Worm (Caenorhabditis elegans) whole organism, L3 larva: ENCODE measurements around the gene fbxa-43.
A peak's percentile ranks its signal among the peaks of the same experiment; 100 is the strongest.

Experiments used
- R02D3.7 ChIP-seq: fragments of 150-350 bp; optimal IDR thresholded peaks from 2 replicates; lab custom pipeline; 2014; ENCODE audit warnings: missing biosample characterization, missing genetic modification characterization
- ZK546.5 ChIP-seq: sonication (generic microtip); optimal IDR thresholded peaks from 2 replicates; lab custom pipeline; 2017; ENCODE audit warnings: missing biosample characterization, missing genetic modification characterization
- aly-2 ChIP-seq: fragments of 150-350 bp; optimal IDR thresholded peaks from 2 replicates; lab custom pipeline; 2014; ENCODE audit warnings: missing biosample characterization, missing genetic modification characterization
- ceh-16 ChIP-seq: sonication (generic microtip); optimal IDR thresholded peaks from 2 replicates; lab custom pipeline; 2017; ENCODE audit warnings: missing biosample characterization, missing genetic modification characterization
- ceh-82 ChIP-seq: fragments of 150-350 bp; optimal IDR thresholded peaks from 2 replicates; lab custom pipeline; 2014; ENCODE audit warnings: missing biosample characterization, missing genetic modification characterization
- ceh-9 ChIP-seq: sonication (generic microtip); optimal IDR thresholded peaks from 2 replicates; lab custom pipeline; 2018; ENCODE audit warnings: missing biosample characterization, missing genetic modification characterization
- daf-12 ChIP-seq: fragments of 150-350 bp; optimal IDR thresholded peaks from 2 replicates; lab custom pipeline; 2014; ENCODE audit warnings: missing biosample characterization, missing genetic modification reagents, missing genetic modification characterization
- egl-27 ChIP-seq: sonication (generic microtip); optimal IDR thresholded peaks from 4 replicates; lab custom pipeline; 2017; ENCODE audit warnings: missing biosample characterization, missing genetic modification reagents, missing genetic modification characterization
- elt-1 ChIP-seq: fragments of 150-350 bp; optimal IDR thresholded peaks from 2 replicates; lab custom pipeline; 2014; ENCODE audit warnings: missing biosample characterization, missing genetic modification characterization
- elt-2 ChIP-seq: sonication (generic microtip); optimal IDR thresholded peaks from 2 replicates; lab custom pipeline; 2016; ENCODE audit warnings: missing genetic modification reagents, mild to moderate bottlenecking, missing genetic modification characterization, missing compliant biosample characterization
- eor-1 ChIP-seq, 2 experiments: fragments of 150-350 bp; optimal IDR thresholded peaks; 2 replicates each; lab custom pipeline; 2014 to 2018; ENCODE audit warnings: missing biosample characterization in 2 of 2, missing genetic modification characterization in 2 of 2
- fkh-10 ChIP-seq: sonication (generic microtip); optimal IDR thresholded peaks from 2 replicates; lab custom pipeline; 2017; ENCODE audit warnings: missing biosample characterization, missing genetic modification reagents, missing genetic modification characterization
- fkh-2 ChIP-seq: fragments of 150-350 bp; optimal IDR thresholded peaks from 2 replicates; lab custom pipeline; 2014; ENCODE audit warnings: missing biosample characterization, missing genetic modification reagents, missing genetic modification characterization
- fos-1 ChIP-seq: fragments of 150-350 bp; optimal IDR thresholded peaks from 2 replicates; lab custom pipeline; 2014; ENCODE audit warnings: missing biosample characterization, missing genetic modification characterization
- jun-1 ChIP-seq: fragments of 150-350 bp; optimal IDR thresholded peaks from 2 replicates; lab custom pipeline; 2014; ENCODE audit warnings: missing biosample characterization, missing genetic modification reagents, missing genetic modification characterization
- lin-15B ChIP-seq: fragments of 150-350 bp; optimal IDR thresholded peaks from 2 replicates; lab custom pipeline; 2014; ENCODE audit warnings: missing biosample characterization, missing genetic modification characterization
- mdl-1 ChIP-seq: fragments of 150-350 bp; optimal IDR thresholded peaks from 2 replicates; lab custom pipeline; 2014; ENCODE audit warnings: missing biosample characterization, missing genetic modification characterization
- mml-1 ChIP-seq: fragments of 150-350 bp; sonication (generic microtip); optimal IDR thresholded peaks from 3 replicates; lab custom pipeline; 2014; ENCODE audit warnings: missing biosample characterization, missing genetic modification characterization
- nfya-1 ChIP-seq: sonication (generic microtip); optimal IDR thresholded peaks from 2 replicates; lab custom pipeline; 2017; ENCODE audit warnings: missing genetic modification characterization, mild to moderate bottlenecking, missing compliant biosample characterization, antibody characterized with exemption, moderate library complexity; ENCODE audit not compliant: insufficient read depth
- nhr-23 ChIP-seq: fragments of 150-350 bp; optimal IDR thresholded peaks from 2 replicates; lab custom pipeline; 2014; ENCODE audit warnings: missing biosample characterization, missing genetic modification reagents, missing genetic modification characterization
- nhr-25 ChIP-seq: sonication (generic microtip); optimal IDR thresholded peaks from 2 replicates; lab custom pipeline; 2017; ENCODE audit warnings: missing biosample characterization, missing genetic modification characterization
- nhr-28 ChIP-seq: fragments of 150-350 bp; optimal IDR thresholded peaks from 2 replicates; lab custom pipeline; 2014; ENCODE audit warnings: missing biosample characterization, missing genetic modification characterization
- nhr-43 ChIP-seq: sonication (generic microtip); optimal IDR thresholded peaks from 2 replicates; lab custom pipeline; 2016; ENCODE audit warnings: mild to moderate bottlenecking, missing genetic modification characterization, missing compliant biosample characterization; ENCODE audit not compliant: poor library complexity, severe bottlenecking
- nhr-67 ChIP-seq: fragments of 150-350 bp; optimal IDR thresholded peaks from 2 replicates; lab custom pipeline; 2014; ENCODE audit warnings: missing biosample characterization, missing genetic modification characterization
- nhr-76 ChIP-seq: fragments of 150-350 bp; sonication (generic microtip); optimal IDR thresholded peaks from 5 replicates; lab custom pipeline; 2014; ENCODE audit warnings: missing biosample characterization, missing genetic modification characterization
- nhr-77 ChIP-seq: fragments of 150-350 bp; optimal IDR thresholded peaks from 2 replicates; lab custom pipeline; 2014; ENCODE audit warnings: missing biosample characterization, missing genetic modification characterization
- pqm-1 ChIP-seq: fragments of 150-350 bp; optimal IDR thresholded peaks from 2 replicates; lab custom pipeline; 2017; ENCODE audit warnings: missing biosample characterization, missing genetic modification characterization, inconsistent platforms
- sea-2 ChIP-seq: fragments of 150-350 bp; sonication (generic microtip); optimal IDR thresholded peaks from 4 replicates; lab custom pipeline; 2014; ENCODE audit warnings: missing biosample characterization, missing genetic modification reagents, missing genetic modification characterization
- skn-1 ChIP-seq: fragments of 150-350 bp; optimal IDR thresholded peaks from 2 replicates; lab custom pipeline; 2014; ENCODE audit warnings: missing biosample characterization, missing genetic modification characterization
- tbx-2 ChIP-seq: sonication (generic microtip); optimal IDR thresholded peaks from 2 replicates; lab custom pipeline; 2016; ENCODE audit warnings: mild to moderate bottlenecking, missing genetic modification characterization, missing compliant biosample characterization
- ztf-11 ChIP-seq: fragments of 150-350 bp; optimal IDR thresholded peaks from 2 replicates; lab custom pipeline; 2014; ENCODE audit warnings: missing biosample characterization, missing genetic modification characterization
- ztf-4 ChIP-seq: fragments of 150-350 bp; optimal IDR thresholded peaks from 2 replicates; lab custom pipeline; 2014; ENCODE audit warnings: missing biosample characterization, missing genetic modification characterization

The fbxa-43 gene

ce11 chrIII:2259329-2259728 lies 566 bp upstream of the fbxa-43 start:
- TF ChIP-seq ceh-9 (tag; lab: Kevin White, UChicago) (no peak), pqm-1 (tag; lab: Kevin White, UChicago) (no peak), nhr-43 (tag; lab: Kevin White, UChicago) (no peak), nhr-28 (tag; lab: Kevin White, UChicago) (no peak)

DNA sequence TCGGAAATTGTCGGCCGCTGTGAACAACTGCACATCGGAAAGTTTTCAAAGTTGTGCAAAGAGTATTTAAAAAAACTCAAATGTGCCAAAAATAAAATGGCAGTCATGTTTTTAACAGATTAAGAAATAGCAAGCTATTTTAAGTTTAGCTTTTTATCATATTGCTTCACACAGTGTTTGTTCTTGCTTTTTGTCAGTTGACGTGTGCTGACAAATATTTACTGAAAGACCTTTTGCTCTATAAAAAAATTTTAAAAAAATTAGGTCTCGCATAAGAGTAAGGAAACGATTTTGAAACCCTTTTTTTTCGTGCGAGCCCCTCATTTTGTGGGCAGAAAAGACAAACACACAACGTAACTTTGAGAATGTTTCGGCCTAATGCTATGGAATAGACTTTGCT lies 3.2 kb downstream of the fbxa-43 start, which contains the start of gene fbxa-71:
Gene fbxa-71, plus strand, starts transcription at position 301 of the 400 bp plus-strand sequence.
- TF ChIP-seq tbx-2 (tag; lab: Kevin White, UChicago), result no peak
- no peak for TF ChIP-seq pqm-1 (tag; lab: Kevin White, UChicago)
- no peak for TF ChIP-seq jun-1 (tag; lab: Kevin White, UChicago)
- TF ChIP-seq mdl-1 (tag; lab: Kevin White, UChicago), result no peak
- TF ChIP-seq egl-27 (tag; lab: Kevin White, UChicago), result no peak
- no peak for TF ChIP-seq aly-2 (tag; lab: Kevin White, UChicago)
- no peak for TF ChIP-seq nhr-23 (tag; lab: Kevin White, UChicago)
- no peak for TF ChIP-seq fos-1
- TF ChIP-seq nhr-77 (tag; lab: Kevin White, UChicago), result no peak

ce11 chrIII:2253027-2253499 lies 5.7 kb downstream of the fbxa-43 start, which contains the start of gene fbxa-73:
Gene fbxa-73, plus strand, starts transcription at chrIII:2253449.
- TF ChIP-seq jun-1 (tag; lab: Kevin White, UChicago) (no peak), lin-15B (tag; lab: Kevin White, UChicago) (no peak), elt-1 (no peak), elt-2 (tag; lab: Kevin White, UChicago) (peak; percentile 69), pqm-1 (tag; lab: Kevin White, UChicago) (peak; percentile 35), daf-12 (tag; lab: Kevin White, UChicago) (no peak), ceh-16 (no peak), ztf-4 (tag; lab: Kevin White, UChicago) (no peak), fkh-10 (GFP tag; lab: Kevin White, UChicago) (no peak)
- TF ChIP-seq, all 47 proteins: peak for 2

DNA sequence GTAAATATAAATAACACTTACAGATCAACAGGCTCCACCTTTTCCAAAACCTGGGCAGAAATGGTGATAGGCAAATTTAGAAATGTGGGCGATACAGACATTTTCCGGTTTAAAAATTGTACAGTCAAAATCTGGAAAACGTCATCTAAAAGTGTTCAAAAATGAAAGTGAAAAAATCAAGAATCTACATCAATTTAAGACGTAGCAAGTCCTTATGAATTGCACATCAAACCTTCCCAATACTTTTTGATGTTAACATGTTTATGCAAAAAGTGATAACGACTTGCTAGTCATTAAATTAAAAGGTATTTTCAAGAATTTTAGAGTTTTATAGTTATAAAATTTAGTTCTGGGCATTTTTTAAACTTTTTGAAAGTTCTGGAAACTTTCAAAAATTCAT lies 7.4 kb downstream of the fbxa-43 start, which contains the start of gene fbxa-7:
Gene fbxa-7, minus strand, starts transcription at position 101 of the 400 bp plus-strand sequence.
- no peak for TF ChIP-seq ztf-11
- no peak for TF ChIP-seq daf-12 (tag; lab: Kevin White, UChicago)
- no peak for TF ChIP-seq nhr-43 (tag; lab: Kevin White, UChicago)
- TF ChIP-seq, all 47 proteins: peak for 0

DNA sequence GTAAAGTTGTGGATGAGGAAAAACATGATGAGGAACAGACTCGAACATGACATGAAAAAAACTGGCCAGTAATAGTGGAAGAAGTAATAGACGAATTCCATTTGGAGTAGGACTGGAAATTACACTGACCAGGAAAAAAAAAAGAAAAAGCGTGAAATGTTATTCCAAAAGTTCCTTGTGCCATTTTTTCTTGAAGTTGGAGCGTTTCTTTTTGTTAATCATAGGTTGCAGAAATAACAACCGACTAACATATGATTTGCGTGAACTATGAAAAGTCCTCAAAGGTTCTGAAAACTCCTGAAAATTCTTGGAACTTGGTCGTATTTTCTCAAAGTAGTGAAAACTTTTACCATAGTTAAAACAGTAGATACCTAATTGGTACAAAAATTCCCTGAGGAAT lies 13.0 kb downstream of the fbxa-43 start, which contains the start of gene srd-67:
Gene srd-67, minus strand, starts transcription at position 101 of the 400 bp plus-strand sequence.
- TF ChIP-seq ZK546.5 (tag; lab: Kevin White, UChicago) (no peak), sea-2 (no peak), ceh-82 (no peak), eor-1 (tag; optimal IDR thresholded peaks at IDR 0.05; lab: Kevin White, UChicago) (no peak)

ce11 chrIII:2243617-2244016 lies 15.1 kb downstream of the fbxa-43 start:
- TF ChIP-seq ztf-11 (no peak), ZK546.5 (tag; lab: Kevin White, UChicago) (no peak), R02D3.7 (tag; lab: Kevin White, UChicago) (no peak), ceh-82 (no peak), nfya-1 (tag; lab: Kevin White, UChicago) (no peak), ceh-16 (no peak), nhr-67 (tag; lab: Kevin White, UChicago) (no peak), fkh-2 (no peak), nhr-28 (tag; lab: Kevin White, UChicago) (no peak), fkh-10 (GFP tag; lab: Kevin White, UChicago) (no peak), nhr-23 (tag; lab: Kevin White, UChicago) (no peak), nhr-76 (tag; lab: Kevin White, UChicago) (no peak), skn-1 (tag; lab: Kevin White, UChicago) (no peak), mml-1 (tag; lab: Kevin White, UChicago) (no peak), fos-1 (no peak), nhr-43 (tag; lab: Kevin White, UChicago) (no peak), eor-1 (tag; optimal IDR thresholded peaks at IDR 0.05; lab: Kevin White, UChicago) (no peak), jun-1 (tag; lab: Kevin White, UChicago) (no peak), nhr-25 (tag; lab: Kevin White, UChicago) (no peak)
- TF ChIP-seq, all 47 proteins: peak for 0
